Fruit fly (Drosophila melanogaster): ENCODE measurements around the gene mRpS6.

The mRpS6 gene

DNA sequence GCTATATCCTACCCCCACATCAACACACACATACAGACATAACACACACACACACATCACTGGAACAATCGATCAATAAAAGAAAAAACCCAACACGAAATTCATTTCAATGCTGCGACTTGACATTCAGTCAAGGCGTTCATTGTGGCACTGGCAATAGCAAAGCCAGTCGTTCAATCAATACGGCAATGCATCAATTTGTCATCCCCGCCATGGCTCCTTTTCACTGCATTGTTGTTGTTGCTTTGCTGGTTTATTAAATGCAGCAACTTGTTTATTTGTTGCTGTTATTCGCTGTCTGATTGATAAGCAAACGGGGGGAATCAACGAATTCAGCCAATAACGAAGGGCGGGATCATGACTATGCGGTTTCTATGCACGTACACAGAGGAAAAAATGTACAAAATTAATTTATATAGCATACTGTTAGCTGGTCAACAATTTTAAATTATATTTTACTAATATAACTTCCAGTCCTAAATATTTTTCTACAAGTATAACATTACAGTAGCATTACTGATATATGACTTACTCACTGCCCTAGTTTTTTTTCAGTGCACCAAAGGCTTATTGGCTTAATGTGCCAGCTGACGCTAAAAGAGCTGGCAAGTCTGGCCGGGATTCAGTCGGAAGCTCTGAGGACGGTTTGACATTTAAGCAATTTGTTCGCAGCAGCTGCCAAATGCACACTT lies 11.5 kb downstream of the mRpS6 start (continued):
- TF ChIP-seq CG17385 (GFP tag; optimal IDR thresholded peaks at IDR 0.05): no peak
- peak; percentile 18 for TF ChIP-seq CG18262 (tag; optimal IDR thresholded peaks at IDR 0.05)
- no peak for TF ChIP-seq lov (optimal IDR thresholded peaks at IDR 0.05)
- TF ChIP-seq lov (GFP tag; IDR thresholded peaks at IDR 0.05): no peak
- TF ChIP-seq Hmx (GFP tag; optimal IDR thresholded peaks at IDR 0.05): no peak
- TF ChIP-seq ind (GFP tag; optimal IDR thresholded peaks at IDR 0.05): peak; percentile 11
- TF ChIP-seq Dref (GFP tag; IDR thresholded peaks at IDR 0.05): no peak
- no peak for TF ChIP-seq ftz-f1 (GFP tag; optimal IDR thresholded peaks at IDR 0.05)
- no peak for TF ChIP-seq MBD-R2 (GFP tag; IDR thresholded peaks at IDR 0.05)
- no peak for TF ChIP-seq CG2116 (GFP tag; optimal IDR thresholded peaks at IDR 0.05)
- TF ChIP-seq Atf6 (GFP tag; IDR thresholded peaks at IDR 0.05): peak; percentile 23; the same call in 1 of the 2 replicates
- TF ChIP-seq CG3838 (GFP tag; optimal IDR thresholded peaks at IDR 0.05): no peak
- TF ChIP-seq pho (GFP tag; optimal IDR thresholded peaks at IDR 0.05): no peak
- TF ChIP-seq tna (GFP tag; IDR thresholded peaks at IDR 0.05; ENCODE audit: partially characterized antibody): no peak
- no peak for TF ChIP-seq CG11695 (GFP tag; IDR thresholded peaks at IDR 0.05)
- no peak for TF ChIP-seq btn (GFP tag; optimal IDR thresholded peaks at IDR 0.05)
- no peak for TF ChIP-seq CG1529 (GFP tag; optimal IDR thresholded peaks at IDR 0.05)
- TF ChIP-seq CG1832 (GFP tag; optimal IDR thresholded peaks at IDR 0.05): no peak
- no peak for TF ChIP-seq CG4424 (GFP tag; optimal IDR thresholded peaks at IDR 0.05)
- TF ChIP-seq nerfin-1 (tag; optimal IDR thresholded peaks at IDR 0.05): no peak
- TF ChIP-seq CG5953 (GFP tag; IDR thresholded peaks at IDR 0.05): no peak
- TF ChIP-seq tap (tag; optimal IDR thresholded peaks at IDR 0.05): peak; percentile 17
- no peak for TF ChIP-seq NfI (GFP tag; optimal IDR thresholded peaks at IDR 0.05)
- TF ChIP-seq gce (GFP tag; IDR thresholded peaks at IDR 0.05): no peak
- no peak for TF ChIP-seq Dll (GFP tag; IDR thresholded peaks at IDR 0.05; ENCODE audit: partially characterized antibody)
- no peak for TF ChIP-seq Mrtf (GFP tag; IDR thresholded peaks at IDR 0.05)
- no peak for TF ChIP-seq CG4730 (GFP tag; IDR thresholded peaks at IDR 0.05)
- peak; percentile 23 for TF ChIP-seq CG7556 (GFP tag; optimal IDR thresholded peaks at IDR 0.05)
- TF ChIP-seq Dip2 (GFP tag; IDR thresholded peaks at IDR 0.05): no peak
- TF ChIP-seq Dfd (GFP tag; optimal IDR thresholded peaks at IDR 0.05): no peak
- TF ChIP-seq org-1 (GFP tag; optimal IDR thresholded peaks at IDR 0.05): no peak
- TF ChIP-seq vvl (GFP tag; IDR thresholded peaks at IDR 0.05): peak; percentile 50; the same call in 1 of the 2 replicates
- no peak for TF ChIP-seq CG9727 (GFP tag; optimal IDR thresholded peaks at IDR 0.05)
- TF ChIP-seq CG18619 (GFP tag; optimal IDR thresholded peaks at IDR 0.05): no peak
- no peak for TF ChIP-seq Lpt (GFP tag; optimal IDR thresholded peaks at IDR 0.05)
- no peak for TF ChIP-seq crc (GFP tag; optimal IDR thresholded peaks at IDR 0.05)
- TF ChIP-seq CG6791 (GFP tag; IDR thresholded peaks at IDR 0.05; ENCODE audit: partially characterized antibody): no peak
- TF ChIP-seq CG10462 (GFP tag; optimal IDR thresholded peaks at IDR 0.05): no peak
- TF ChIP-seq ro (GFP tag; IDR thresholded peaks at IDR 0.05): no peak
- TF ChIP-seq CG4820 (GFP tag; optimal IDR thresholded peaks at IDR 0.05): no peak
- peak; percentile 44 for TF ChIP-seq ttk (GFP tag; IDR thresholded peaks at IDR 0.05)
- peak; percentile 2 for TF ChIP-seq CG12391 (tag; optimal IDR thresholded peaks at IDR 0.05)
- no peak for TF ChIP-seq CG16815 (GFP tag; optimal IDR thresholded peaks at IDR 0.05)
- no peak for TF ChIP-seq yki (optimal IDR thresholded peaks at IDR 0.05)
- no peak for TF ChIP-seq hb (GFP tag; IDR thresholded peaks at IDR 0.05; ENCODE audit: partially characterized antibody)
- TF ChIP-seq CG7357 (GFP tag; IDR thresholded peaks at IDR 0.05): no peak
- TF ChIP-seq Dip3 (GFP tag; optimal IDR thresholded peaks at IDR 0.05): no peak
- no peak for TF ChIP-seq sim (GFP tag; IDR thresholded peaks at IDR 0.05)
- no peak for TF ChIP-seq TFAM (GFP tag; optimal IDR thresholded peaks at IDR 0.05)
- no peak for TF ChIP-seq hbn (GFP tag; IDR thresholded peaks at IDR 0.05; ENCODE audit: partially characterized antibody)
- TF ChIP-seq nmo (GFP tag; optimal IDR thresholded peaks at IDR 0.05): peak; percentile 13
- no peak for TF ChIP-seq Poxn (GFP tag; IDR thresholded peaks at IDR 0.05)
